Fruit fly (Drosophila melanogaster) whole organism, embryonic: ENCODE results near the gene CG32686.

Experiments used
- Atf3 ChIP-seq: fragments of 200-800 bp; sonication (Bioruptor generic); optimal IDR thresholded peaks from 3 replicates; lab custom pipeline; 2016; ENCODE audit warnings: missing biosample characterization, missing genetic modification characterization
- B-H2 ChIP-seq: fragments of 200-800 bp; sonication (Bioruptor generic); optimal IDR thresholded peaks from 2 replicates; lab custom pipeline; 2018; ENCODE audit warnings: missing biosample characterization, mild to moderate bottlenecking, missing genetic modification characterization
- CG10366 ChIP-seq: fragments of 200-800 bp; sonication (Bioruptor generic); IDR thresholded peaks from 2 replicates; pipeline ENCODE4 v1.3.6; 2022; ENCODE audit warnings: missing biosample characterization, missing genetic modification characterization
- CG10565 ChIP-seq: fragments of 200-800 bp; sonication (Bioruptor generic); optimal IDR thresholded peaks from 3 replicates; lab custom pipeline; 2016; ENCODE audit warnings: missing biosample characterization, mild to moderate bottlenecking, missing genetic modification characterization
- CG10979 ChIP-seq: fragments of 200-800 bp; sonication (Bioruptor generic); optimal IDR thresholded peaks from 2 replicates; lab custom pipeline; 2018; ENCODE audit warnings: missing biosample characterization, mild to moderate bottlenecking, missing genetic modification characterization, moderate library complexity
- CG11398 ChIP-seq: fragments of 200-800 bp; sonication (Bioruptor generic); optimal IDR thresholded peaks from 2 replicates; lab custom pipeline; 2016; ENCODE audit warnings: missing biosample characterization, missing genetic modification characterization
- CG12236 ChIP-seq: fragments of 200-800 bp; sonication (Bioruptor generic); optimal IDR thresholded peaks from 2 replicates; lab custom pipeline; 2016; ENCODE audit warnings: missing biosample characterization, missing genetic modification characterization
- CG13894 ChIP-seq: fragments of 200-800 bp; sonication (Bioruptor generic); optimal IDR thresholded peaks from 3 replicates; lab custom pipeline; 2018; ENCODE audit warnings: missing biosample characterization, mild to moderate bottlenecking, missing genetic modification characterization, moderate library complexity
- CG15696 ChIP-seq: fragments of 200-800 bp; sonication (Bioruptor generic); optimal IDR thresholded peaks from 2 replicates; lab custom pipeline; 2019; ENCODE audit warnings: missing biosample characterization, mild to moderate bottlenecking, missing genetic modification characterization, moderate library complexity
- CG17912 ChIP-seq: fragments of 200-800 bp; sonication (Bioruptor generic); optimal IDR thresholded peaks from 2 replicates; lab custom pipeline; 2018; ENCODE audit warnings: missing biosample characterization, mild to moderate bottlenecking, missing genetic modification characterization
- CG2116 ChIP-seq: fragments of 200-800 bp; sonication (Bioruptor generic); optimal IDR thresholded peaks from 3 replicates; lab custom pipeline; 2018; ENCODE audit warnings: missing biosample characterization, mild to moderate bottlenecking, missing genetic modification characterization
- CG2129 ChIP-seq: fragments of 200-800 bp; sonication (Bioruptor generic); IDR thresholded peaks from 2 replicates; pipeline ENCODE4 v1.3.6; 2022; ENCODE audit warnings: missing biosample characterization, missing genetic modification characterization; ENCODE audit not compliant: partially characterized antibody
- CG2678 ChIP-seq: fragments of 200-800 bp; sonication (Bioruptor generic); optimal IDR thresholded peaks from 3 replicates; lab custom pipeline; 2019; ENCODE audit warnings: missing biosample characterization, mild to moderate bottlenecking, missing genetic modification characterization, moderate library complexity
- CG2889 ChIP-seq: fragments of 200-800 bp; sonication (Bioruptor generic); IDR thresholded peaks from 3 replicates; pipeline ENCODE4 v1.3.6; 2022; ENCODE audit warnings: missing biosample characterization, missing genetic modification characterization
- CG30403 ChIP-seq: fragments of 200-800 bp; sonication (Bioruptor generic); optimal IDR thresholded peaks from 3 replicates; lab custom pipeline; 2016; ENCODE audit warnings: missing biosample characterization, missing genetic modification characterization
- CG3163 ChIP-seq: fragments of 200-800 bp; sonication (Bioruptor generic); optimal IDR thresholded peaks from 3 replicates; lab custom pipeline; 2016; ENCODE audit warnings: missing biosample characterization, missing genetic modification characterization
- CG6272 ChIP-seq: fragments of 200-800 bp; sonication (Bioruptor generic); IDR thresholded peaks from 2 replicates; pipeline ENCODE4 v1.3.6; 2022; ENCODE audit warnings: missing biosample characterization, missing genetic modification characterization
- CG7556 ChIP-seq: fragments of 200-800 bp; sonication (Bioruptor generic); optimal IDR thresholded peaks from 2 replicates; lab custom pipeline; 2017; ENCODE audit warnings: missing biosample characterization, mild to moderate bottlenecking, missing genetic modification characterization
- CG7987 ChIP-seq: fragments of 200-800 bp; sonication (Bioruptor generic); optimal IDR thresholded peaks from 2 replicates; lab custom pipeline; 2018; ENCODE audit warnings: missing biosample characterization, mild to moderate bottlenecking, missing genetic modification characterization, moderate library complexity
- CG8359 ChIP-seq: fragments of 200-800 bp; sonication (Bioruptor generic); optimal IDR thresholded peaks from 2 replicates; lab custom pipeline; 2017; ENCODE audit warnings: missing biosample characterization, mild to moderate bottlenecking, missing genetic modification characterization, borderline replicate concordance
- CG8765 ChIP-seq: fragments of 200-800 bp; sonication (Bioruptor generic); IDR thresholded peaks from 2 replicates; pipeline ENCODE4 v1.3.6; 2022; ENCODE audit warnings: missing biosample characterization, missing genetic modification characterization
- CG9437 ChIP-seq: fragments of 200-800 bp; sonication (Bioruptor generic); optimal IDR thresholded peaks from 2 replicates; lab custom pipeline; 2018; ENCODE audit warnings: missing biosample characterization, mild to moderate bottlenecking, missing genetic modification characterization
- CHES-1-like ChIP-seq: fragments of 200-800 bp; sonication (Bioruptor generic); optimal IDR thresholded peaks from 2 replicates; lab custom pipeline; 2016; ENCODE audit warnings: missing biosample characterization, missing genetic modification characterization
- D19B ChIP-seq: fragments of 200-800 bp; sonication (Bioruptor generic); optimal IDR thresholded peaks from 2 replicates; lab custom pipeline; 2017; ENCODE audit warnings: missing biosample characterization, mild to moderate bottlenecking, missing genetic modification characterization
- Dip3 ChIP-seq: fragments of 200-800 bp; sonication (Bioruptor generic); optimal IDR thresholded peaks from 3 replicates; lab custom pipeline; 2016; ENCODE audit warnings: missing biosample characterization, missing genetic modification characterization
- Doc2 ChIP-seq: fragments of 200-800 bp; sonication (Bioruptor generic); IDR thresholded peaks from 2 replicates; pipeline ENCODE4 v1.3.6; 2022; ENCODE audit warnings: missing biosample characterization, missing genetic modification characterization
- ERR ChIP-seq: fragments of 200-800 bp; sonication (Bioruptor generic); optimal IDR thresholded peaks from 2 replicates; lab custom pipeline; 2016; ENCODE audit warnings: missing biosample characterization, missing genetic modification characterization
- Hmx ChIP-seq: fragments of 200-800 bp; sonication (Bioruptor generic); optimal IDR thresholded peaks from 2 replicates; lab custom pipeline; 2016; ENCODE audit warnings: missing biosample characterization, missing genetic modification characterization
- Meics ChIP-seq: fragments of 200-800 bp; sonication (Bioruptor generic); optimal IDR thresholded peaks from 2 replicates; lab custom pipeline; 2017; ENCODE audit warnings: missing biosample characterization, mild to moderate bottlenecking, missing genetic modification characterization
- NC2β ChIP-seq: fragments of 200-800 bp; sonication (Bioruptor generic); optimal IDR thresholded peaks from 2 replicates; lab custom pipeline; 2016; ENCODE audit warnings: missing biosample characterization, missing genetic modification characterization
- NFAT ChIP-seq: fragments of 200-800 bp; sonication (Bioruptor generic); IDR thresholded peaks from 2 replicates; pipeline ENCODE4 v1.3.6; 2022; ENCODE audit warnings: missing biosample characterization, missing genetic modification characterization
- ab ChIP-seq: fragments of 200-800 bp; sonication (Bioruptor generic); optimal IDR thresholded peaks from 2 replicates; lab custom pipeline; 2016; ENCODE audit warnings: missing biosample characterization, missing genetic modification characterization
- bab2 ChIP-seq: fragments of 200-800 bp; sonication (Bioruptor generic); optimal IDR thresholded peaks from 2 replicates; lab custom pipeline; 2016; ENCODE audit warnings: missing biosample characterization, missing genetic modification characterization
- disco-r ChIP-seq: fragments of 200-800 bp; sonication (Bioruptor generic); optimal IDR thresholded peaks from 2 replicates; lab custom pipeline; 2016; ENCODE audit warnings: missing biosample characterization, missing genetic modification characterization
- eve ChIP-seq, 2 experiments: fragments of >200 bp; optimal IDR thresholded peaks; 2 replicates each; lab custom pipeline; 2017; ENCODE audit warnings: missing biosample characterization in 2 of 2, missing genetic modification characterization in 2 of 2
- ewg ChIP-seq: fragments of 200-800 bp; sonication (Bioruptor generic); optimal IDR thresholded peaks from 3 replicates; lab custom pipeline; 2017; ENCODE audit warnings: mild to moderate bottlenecking, missing biosample characterization, missing genetic modification reagents, missing genetic modification characterization
- fd102C ChIP-seq: fragments of 200-800 bp; sonication (Bioruptor generic); optimal IDR thresholded peaks from 2 replicates; lab custom pipeline; 2018; ENCODE audit warnings: missing biosample characterization, mild to moderate bottlenecking, missing genetic modification characterization, moderate library complexity
- gt ChIP-seq: fragments of 200-800 bp; sonication (Bioruptor generic); IDR thresholded peaks from 2 replicates; pipeline ENCODE4 v1.3.6; 2022; ENCODE audit warnings: missing biosample characterization, missing genetic modification characterization
- nmo ChIP-seq: fragments of 200-800 bp; sonication (Bioruptor generic); optimal IDR thresholded peaks from 2 replicates; lab custom pipeline; 2018; ENCODE audit warnings: missing biosample characterization, mild to moderate bottlenecking, missing genetic modification characterization, moderate library complexity
- pfk ChIP-seq: fragments of 200-800 bp; sonication (Bioruptor generic); optimal IDR thresholded peaks from 2 replicates; lab custom pipeline; 2018; ENCODE audit warnings: missing biosample characterization, mild to moderate bottlenecking, missing genetic modification characterization, moderate library complexity
- phol ChIP-seq: fragments of 200-800 bp; sonication (Bioruptor generic); optimal IDR thresholded peaks from 3 replicates; lab custom pipeline; 2018; ENCODE audit warnings: missing biosample characterization, mild to moderate bottlenecking, missing genetic modification characterization, moderate library complexity
- pita ChIP-seq: fragments of 200-800 bp; sonication (Bioruptor generic); optimal IDR thresholded peaks from 2 replicates; lab custom pipeline; 2017; ENCODE audit warnings: missing biosample characterization, mild to moderate bottlenecking, missing genetic modification characterization
- pnt ChIP-seq: fragments of 200-800 bp; sonication (Bioruptor generic); optimal IDR thresholded peaks from 3 replicates; lab custom pipeline; 2016; ENCODE audit warnings: missing biosample characterization, missing genetic modification characterization
- pum ChIP-seq: fragments of 200-800 bp; sonication (Bioruptor generic); optimal IDR thresholded peaks from 2 replicates; lab custom pipeline; 2016; ENCODE audit warnings: missing biosample characterization, missing genetic modification characterization
- schlank ChIP-seq: fragments of 200-800 bp; sonication (Bioruptor generic); optimal IDR thresholded peaks from 2 replicates; lab custom pipeline; 2018; ENCODE audit warnings: missing biosample characterization, mild to moderate bottlenecking, missing genetic modification characterization
- sisA ChIP-seq: fragments of 200-800 bp; sonication (Bioruptor generic); IDR thresholded peaks from 2 replicates; pipeline ENCODE4 v1.3.6; 2022; ENCODE audit warnings: missing biosample characterization, missing genetic modification characterization
- so ChIP-seq: fragments of 200-800 bp; sonication (Bioruptor generic); IDR thresholded peaks from 3 replicates; pipeline ENCODE4 v1.3.6; 2022; ENCODE audit warnings: missing biosample characterization, missing genetic modification characterization
- stc ChIP-seq: fragments of 200-800 bp; sonication (Bioruptor generic); IDR thresholded peaks from 2 replicates; pipeline ENCODE4 v1.3.6; 2022; ENCODE audit warnings: missing biosample characterization, missing genetic modification characterization
- toy ChIP-seq: fragments of 200-800 bp; sonication (Bioruptor generic); IDR thresholded peaks from 2 replicates; pipeline ENCODE4 v1.3.6; 2022; ENCODE audit warnings: missing biosample characterization, missing genetic modification characterization
- unc-4 ChIP-seq: fragments of 200-800 bp; sonication (Bioruptor generic); IDR thresholded peaks from 2 replicates; pipeline ENCODE4 v1.3.6; 2022; ENCODE audit warnings: missing biosample characterization, missing genetic modification characterization; ENCODE audit not compliant: partially characterized antibody
- z ChIP-seq: fragments of 200-800 bp; sonication (Bioruptor generic); IDR thresholded peaks from 3 replicates; pipeline ENCODE4 v1.3.6; 2022; ENCODE audit warnings: missing biosample characterization, missing genetic modification characterization

CG32686 gene

dm6 chrX:10324836-10325566, 50.1 kb downstream of the CG32686 start (continued):
- no peak for TF ChIP-seq CG10979
- peak; percentile 5 for TF ChIP-seq Dip3 (GFP tag; lab: Kevin White, UChicago)
- no peak for TF ChIP-seq CG11398 (GFP tag; lab: Kevin White, UChicago)
- no peak for TF ChIP-seq unc-4
- TF ChIP-seq CG15696 = no peak
- no peak for TF ChIP-seq NC2β
- TF ChIP-seq ab (GFP tag; lab: Kevin White, UChicago) = no peak
- peak; percentile 55 for TF ChIP-seq CG7556 (GFP tag; lab: Kevin White, UChicago)
- TF ChIP-seq CG2889 (GFP tag; lab: Robert Waterston, UW) = no peak
- TF ChIP-seq NFAT = no peak
- TF ChIP-seq schlank (tag; lab: Kevin White, UChicago) = no peak
- no peak for TF ChIP-seq CG12236
- no peak for TF ChIP-seq disco-r (GFP tag; lab: Kevin White, UChicago)
- no peak for TF ChIP-seq CG6272 (GFP tag; lab: Robert Waterston, UW)
- TF ChIP-seq pfk (GFP tag; lab: Kevin White, UChicago) = no peak
- no peak for TF ChIP-seq CG17912 (GFP tag; lab: Kevin White, UChicago)
- TF ChIP-seq Doc2 (GFP tag; lab: Robert Waterston, UW) = no peak
- peak; percentile 51 for TF ChIP-seq CG2678 (tag; lab: Kevin White, UChicago)
- no peak for TF ChIP-seq pum (GFP tag; lab: Kevin White, UChicago)
- TF ChIP-seq nmo (GFP tag; lab: Kevin White, UChicago) = peak; percentile 34
- no peak for TF ChIP-seq toy
- TF ChIP-seq Meics (GFP tag; lab: Kevin White, UChicago) = peak; percentile 14
- TF ChIP-seq CG3163 (GFP tag; lab: Kevin White, UChicago) = peak; percentile 40
- TF ChIP-seq B-H2 (GFP tag; lab: Kevin White, UChicago) = no peak
- TF ChIP-seq z (GFP tag; lab: Robert Waterston, UW) = no peak
- TF ChIP-seq stc = no peak
- TF ChIP-seq bab2 = peak; percentile 8
- no peak for TF ChIP-seq CHES-1-like (GFP tag; lab: Kevin White, UChicago)
- peak; percentile 46 for TF ChIP-seq CG30403 (GFP tag; lab: Kevin White, UChicago)
- TF ChIP-seq CG9437 (GFP tag; lab: Kevin White, UChicago) = peak; percentile 37
- no peak for TF ChIP-seq ewg
- no peak for TF ChIP-seq pnt (GFP tag; lab: Kevin White, UChicago)
- no peak for TF ChIP-seq CG8359 (GFP tag; lab: Kevin White, UChicago)
- TF ChIP-seq Atf3 (GFP tag; lab: Kevin White, UChicago) = no peak
- TF ChIP-seq CG2129 (GFP tag; lab: Robert Waterston, UW) = no peak
- peak; percentile 4 for TF ChIP-seq phol (tag; lab: Kevin White, UChicago)
- TF ChIP-seq pita = no peak
- no peak for TF ChIP-seq so (GFP tag; lab: Robert Waterston, UW)
- TF ChIP-seq CG8765 (GFP tag; lab: Robert Waterston, UW) = no peak
- TF ChIP-seq CG13894 = no peak
- no peak for TF ChIP-seq sisA
- no peak for TF ChIP-seq CG10565 (GFP tag; lab: Kevin White, UChicago)
- no peak for TF ChIP-seq CG2116 (GFP tag; lab: Kevin White, UChicago)
- no peak for TF ChIP-seq ERR (GFP tag; lab: Kevin White, UChicago)
- TF ChIP-seq eve (GFP tag; optimal IDR thresholded peaks at IDR 0.05; lab: Kevin White, UChicago) = no peak
- TF ChIP-seq CG10366 = no peak
- no peak for TF ChIP-seq D19B
- no peak for TF ChIP-seq fd102C
- TF ChIP-seq gt (GFP tag; lab: Robert Waterston, UW) = no peak
- no peak for TF ChIP-seq Hmx
- no peak for TF ChIP-seq CG7987 (GFP tag; lab: Kevin White, UChicago)
